Worm (Caenorhabditis elegans) whole organism, L4/young adult: ENCODE data around the gene pud-4.

Experiments
- W03F9.2 ChIP-seq: fragments of 150-350 bp; optimal IDR thresholded peaks from 2 replicates; lab custom pipeline; 2014; ENCODE audit warnings: missing biosample characterization, missing genetic modification characterization
- dao-5 ChIP-seq: sonication (generic microtip); optimal IDR thresholded peaks from 2 replicates; lab custom pipeline; 2016; ENCODE audit warnings: missing genotype, missing genetic modification characterization, moderate library complexity, missing compliant biosample characterization
- him-1 ChIP-seq: sonication (generic microtip); optimal IDR thresholded peaks from 2 replicates; lab custom pipeline; 2016; ENCODE audit warnings: missing genotype, missing genetic modification reagents, missing genetic modification characterization, missing compliant biosample characterization

DNA sequence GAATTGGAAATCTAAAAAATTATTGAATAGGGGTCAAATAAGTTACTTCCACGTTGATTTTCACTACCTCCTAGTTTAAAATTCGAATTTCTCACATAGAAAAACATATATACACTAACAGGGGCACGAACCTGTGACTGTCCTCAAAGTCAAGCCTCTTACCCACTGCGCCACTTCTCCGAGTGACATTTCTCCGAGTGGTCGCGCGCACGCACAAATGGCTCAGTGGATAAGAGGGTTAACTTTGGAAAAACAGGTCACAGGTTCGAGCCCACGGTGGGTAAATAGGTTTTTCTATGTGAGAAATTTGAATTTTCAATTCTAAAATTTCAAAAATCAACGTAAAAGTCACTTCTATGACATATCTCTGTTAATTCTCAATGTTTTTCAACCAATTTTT is 49.2 kb upstream of the pud-4 start:
- no peak for TF ChIP-seq him-1 (tag; lab: Kevin White, UChicago)
- TF ChIP-seq dao-5 (tag; lab: Kevin White, UChicago): no peak
- TF ChIP-seq W03F9.2 (tag; lab: Kevin White, UChicago): no peak
